Worm (Caenorhabditis elegans): Measurements from ENCODE around the gene rho-1.

ce11 chrIV:16446664-16447063 is 42.2 kb downstream of the rho-1 start:
- no peak for TF ChIP-seq ztf-11 (tag; optimal IDR thresholded peaks at IDR 0.05)
- no peak for TF ChIP-seq ceh-82 (tag; optimal IDR thresholded peaks at IDR 0.05)
- no peak for TF ChIP-seq nhr-237 (tag; optimal IDR thresholded peaks at IDR 0.05)
- TF ChIP-seq cey-2 (tag; optimal IDR thresholded peaks at IDR 0.05; ENCODE audit: borderline replicate concordance, insufficient read depth), result no peak

Measured in whole organism, L4 larva.